Worm (Caenorhabditis elegans) whole organism, late embryonic: ENCODE measurements around the gene nfki-1.

Experiments
- ceh-24 ChIP-seq: sonication (generic microtip); optimal IDR thresholded peaks from 2 replicates; lab custom pipeline; 2016; ENCODE audit warnings: mild to moderate bottlenecking, missing genetic modification characterization, missing compliant biosample characterization
- dmd-4 ChIP-seq: sonication (generic microtip); optimal IDR thresholded peaks from 2 replicates; lab custom pipeline; 2016; ENCODE audit warnings: borderline replicate concordance, missing genetic modification characterization, missing compliant biosample characterization
- fkh-10 ChIP-seq: fragments of 150-350 bp; optimal IDR thresholded peaks from 2 replicates; lab custom pipeline; 2014; ENCODE audit warnings: missing biosample characterization, missing genetic modification reagents, missing genetic modification characterization
- gmeb-2 ChIP-seq: sonication (generic microtip); optimal IDR thresholded peaks from 2 replicates; lab custom pipeline; 2016; ENCODE audit warnings: missing genetic modification characterization, inconsistent platforms, missing compliant biosample characterization
- madf-2 ChIP-seq: sonication (generic microtip); optimal IDR thresholded peaks from 2 replicates; lab custom pipeline; 2017; ENCODE audit warnings: missing genetic modification characterization, missing compliant biosample characterization
- nfya-1 ChIP-seq: sonication (generic microtip); optimal IDR thresholded peaks from 2 replicates; lab custom pipeline; 2017; ENCODE audit warnings: missing genetic modification characterization, mild to moderate bottlenecking, missing compliant biosample characterization, antibody characterized with exemption, moderate library complexity
- pag-3 ChIP-seq: sonication (generic microtip); optimal IDR thresholded peaks from 2 replicates; lab custom pipeline; 2016; ENCODE audit warnings: missing compliant biosample characterization, missing genetic modification characterization, borderline replicate concordance
- pha-4 ChIP-seq: fragments of 150-350 bp; optimal IDR thresholded peaks from 2 replicates; lab custom pipeline; 2018; ENCODE audit warnings: missing biosample characterization, missing genetic modification reagents, missing genetic modification characterization
- pros-1 ChIP-seq: fragments of 150-350 bp; optimal IDR thresholded peaks from 2 replicates; lab custom pipeline; 2014; ENCODE audit warnings: missing biosample characterization, missing genetic modification reagents, missing genetic modification characterization
- rnt-1 ChIP-seq: sonication (generic microtip); optimal IDR thresholded peaks from 2 replicates; lab custom pipeline; 2016; ENCODE audit warnings: missing genetic modification characterization, missing compliant biosample characterization
- sox-4 ChIP-seq: sonication (generic microtip); optimal IDR thresholded peaks from 2 replicates; lab custom pipeline; 2017; ENCODE audit warnings: mild to moderate bottlenecking, missing genetic modification characterization, inconsistent platforms, missing compliant biosample characterization
- tbx-2 ChIP-seq: sonication (generic microtip); optimal IDR thresholded peaks from 2 replicates; lab custom pipeline; 2016; ENCODE audit warnings: missing genetic modification characterization, missing compliant biosample characterization
- tbx-7 ChIP-seq: sonication (generic microtip); optimal IDR thresholded peaks from 2 replicates; lab custom pipeline; 2016; ENCODE audit warnings: missing genotype, missing genetic modification characterization, missing compliant biosample characterization
- unc-86 ChIP-seq: sonication (generic microtip); optimal IDR thresholded peaks from 2 replicates; lab custom pipeline; 2016; ENCODE audit warnings: missing genetic modification characterization, missing compliant biosample characterization

DNA sequence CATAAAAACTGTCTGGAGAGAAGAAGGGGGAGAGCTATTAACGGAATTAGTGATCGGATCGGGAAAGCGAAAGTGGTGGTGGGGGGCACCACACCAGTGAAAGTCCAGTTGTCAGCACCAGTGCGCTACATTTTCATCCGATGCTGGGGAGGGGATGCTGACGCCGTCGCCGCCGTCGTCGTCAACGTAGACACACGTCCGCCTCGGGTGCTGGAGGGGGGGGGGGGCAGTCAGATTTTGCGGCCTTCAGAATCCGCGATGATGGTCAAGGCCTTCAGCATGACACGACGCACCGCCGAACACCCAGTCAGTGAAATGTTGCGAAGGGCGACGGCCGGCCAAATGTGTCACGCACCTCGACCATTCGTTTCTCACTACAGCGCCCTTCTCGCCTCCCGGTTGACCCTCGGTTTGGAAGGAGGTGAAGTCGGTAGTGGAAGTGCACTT lies 44.7 kb upstream of the nfki-1 start:
- TF ChIP-seq ceh-24 (tag; lab: Kevin White, UChicago) (no peak), pag-3 (no peak), nfya-1 (no peak), madf-2 (tag; lab: Kevin White, UChicago) (peak; percentile 12), sox-4 (tag; lab: Kevin White, UChicago) (no peak), dmd-4 (tag; lab: Kevin White, UChicago) (no peak), pros-1 (tag; lab: Kevin White, UChicago) (peak; percentile 59), tbx-7 (no peak), tbx-2 (tag; lab: Kevin White, UChicago) (no peak), pha-4 (tag; lab: Kevin White, UChicago) (no peak), fkh-10 (GFP tag; lab: Kevin White, UChicago) (no peak), rnt-1 (tag; lab: Kevin White, UChicago) (peak; percentile 21), gmeb-2 (tag; lab: Kevin White, UChicago) (no peak), unc-86 (tag; lab: Kevin White, UChicago) (no peak)
